Fruit fly (Drosophila melanogaster): ENCODE measurements around the gene CG11601.

The CG11601 gene

DNA sequence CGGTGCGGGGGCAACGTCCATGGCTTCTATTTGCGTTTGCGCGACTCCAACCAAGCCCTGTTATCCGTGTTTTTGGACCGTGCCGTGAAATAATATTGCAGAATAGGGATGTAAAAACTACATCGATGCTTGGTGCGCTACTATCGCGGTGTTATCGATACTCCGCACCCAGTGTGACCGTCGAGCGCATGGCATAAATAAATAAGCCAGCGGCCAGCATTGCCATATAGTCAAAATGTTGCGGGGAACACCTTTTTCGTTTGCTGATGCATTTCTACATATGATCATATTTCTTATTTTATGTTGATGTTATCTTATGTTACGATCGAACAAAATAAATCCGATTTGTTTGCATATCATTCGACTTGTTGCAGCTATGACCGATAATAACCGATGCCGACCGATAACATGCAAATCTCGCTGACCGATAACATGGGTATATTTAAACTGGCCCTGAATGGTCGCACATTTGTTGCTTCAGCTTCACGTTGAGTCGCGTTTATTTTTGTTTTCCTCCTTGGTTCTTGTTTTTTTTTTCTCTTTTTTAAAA, 5.9 kb downstream of the CG11601 start, which contains the start of gene smo (continued):
- no peak for TF ChIP-seq jigr1 (GFP tag; IDR thresholded peaks at IDR 0.05)
- TF ChIP-seq CG17385 (GFP tag; optimal IDR thresholded peaks at IDR 0.05) = no peak
- no peak for TF ChIP-seq CG4820 (GFP tag; optimal IDR thresholded peaks at IDR 0.05)
- TF ChIP-seq Med (GFP tag) = peak; percentile 89
- no peak for TF ChIP-seq Doc2 (GFP tag; IDR thresholded peaks at IDR 0.05)
- peak; percentile 98 for TF ChIP-seq Sry-δ (GFP tag; optimal IDR thresholded peaks at IDR 0.05)
- no peak for TF ChIP-seq CG10321 (GFP tag; IDR thresholded peaks at IDR 0.05)
- TF ChIP-seq bab2 (GFP tag; optimal IDR thresholded peaks at IDR 0.05) = peak; percentile 30
- peak; percentile 67 for TF ChIP-seq Dp (GFP tag; optimal IDR thresholded peaks at IDR 0.05)
- TF ChIP-seq CoRest (tag; optimal IDR thresholded peaks at IDR 0.05) = peak; percentile 39
- no peak for TF ChIP-seq Dip2 (GFP tag; IDR thresholded peaks at IDR 0.05)
- TF ChIP-seq CG6254 (GFP tag; optimal IDR thresholded peaks at IDR 0.05) = no peak
- no peak for TF ChIP-seq wdn (GFP tag; IDR thresholded peaks at IDR 0.05)
- peak; percentile 28 for TF ChIP-seq grau (tag; optimal IDR thresholded peaks at IDR 0.05)
- TF ChIP-seq CG10959 (GFP tag; IDR thresholded peaks at IDR 0.05) = no peak
- no peak for TF ChIP-seq Meics (GFP tag; optimal IDR thresholded peaks at IDR 0.05)
- no peak for TF ChIP-seq danr (GFP tag; IDR thresholded peaks at IDR 0.05)
- peak; percentile 88 for TF ChIP-seq CG12659 (GFP tag; optimal IDR thresholded peaks at IDR 0.05)
- TF ChIP-seq CG4617 (GFP tag; optimal IDR thresholded peaks at IDR 0.05; ENCODE audit: borderline replicate concordance) = peak; percentile 51
- no peak for TF ChIP-seq hth (optimal IDR thresholded peaks at IDR 0.05)
- TF ChIP-seq D (optimal IDR thresholded peaks at IDR 0.05) = peak; percentile 84
- TF ChIP-seq D (GFP tag; optimal IDR thresholded peaks at IDR 0.05) = no peak
- TF ChIP-seq CG17361 (GFP tag; IDR thresholded peaks at IDR 0.05) = peak; percentile 41; the same call in 2 of the 3 replicates
- no peak for TF ChIP-seq Xrp1 (GFP tag; IDR thresholded peaks at IDR 0.05)
- no peak for TF ChIP-seq CG6813 (GFP tag; optimal IDR thresholded peaks at IDR 0.05)
- peak; percentile 40 for TF ChIP-seq CG3163 (GFP tag; optimal IDR thresholded peaks at IDR 0.05)
- no peak for TF ChIP-seq CG10209 (GFP tag; optimal IDR thresholded peaks at IDR 0.05)
- peak; percentile 81 for TF ChIP-seq trem (tag; optimal IDR thresholded peaks at IDR 0.05)
- TF ChIP-seq CG11093 (GFP tag; IDR thresholded peaks at IDR 0.05) = no peak
- peak; percentile 34 for TF ChIP-seq grn (GFP tag; optimal IDR thresholded peaks at IDR 0.05)
- no peak for TF ChIP-seq da (GFP tag; optimal IDR thresholded peaks at IDR 0.05)
- TF ChIP-seq bowl (GFP tag; IDR thresholded peaks at IDR 0.05) = no peak
- TF ChIP-seq jumu (GFP tag; optimal IDR thresholded peaks at IDR 0.05) = peak; percentile 61
- no peak for TF ChIP-seq GATAe (GFP tag; conservative IDR thresholded peaks at IDR 0.05)
- TF ChIP-seq Hand (GFP tag; optimal IDR thresholded peaks at IDR 0.05) = no peak
- TF ChIP-seq btn (GFP tag; optimal IDR thresholded peaks at IDR 0.05) = no peak
- TF ChIP-seq CG10543 (GFP tag; optimal IDR thresholded peaks at IDR 0.05) = no peak
- no peak for TF ChIP-seq Kr (GFP tag; optimal IDR thresholded peaks at IDR 0.05)
- TF ChIP-seq repo (GFP tag; optimal IDR thresholded peaks at IDR 0.05) = peak; percentile 42
- TF ChIP-seq CG42726 (GFP tag; IDR thresholded peaks at IDR 0.05; ENCODE audit: partially characterized antibody) = peak; percentile 89
- TF ChIP-seq br (optimal IDR thresholded peaks at IDR 0.05) = no peak
- no peak for TF ChIP-seq run (tag; optimal IDR thresholded peaks at IDR 0.05)
- TF ChIP-seq amos (GFP tag; IDR thresholded peaks at IDR 0.05; ENCODE audit: partially characterized antibody) = peak; percentile 91
- no peak for TF ChIP-seq tx (GFP tag; optimal IDR thresholded peaks at IDR 0.05)
- no peak for TF ChIP-seq exex (tag; optimal IDR thresholded peaks at IDR 0.05)
- TF ChIP-seq CG8478 (optimal IDR thresholded peaks at IDR 0.05) = no peak
- TF ChIP-seq Fer2 (tag; optimal IDR thresholded peaks at IDR 0.05) = no peak
- TF ChIP-seq CTCF (GFP tag; optimal IDR thresholded peaks at IDR 0.05) = no peak
- no peak for TF ChIP-seq Elba2 (GFP tag; optimal IDR thresholded peaks at IDR 0.05)
- TF ChIP-seq tup (GFP tag; optimal IDR thresholded peaks at IDR 0.05) = no peak
- TF ChIP-seq chinmo (GFP tag; IDR thresholded peaks at IDR 0.05; ENCODE audit: partially characterized antibody) = peak; percentile 83; the same call in 3 of the 4 replicates
- no peak for TF ChIP-seq CG17568 (GFP tag; optimal IDR thresholded peaks at IDR 0.05)
- no peak for TF ChIP-seq MTF-1 (GFP tag; optimal IDR thresholded peaks at IDR 0.05; ENCODE audit: borderline replicate concordance)

Data from whole organism, embryonic.